Worm (Caenorhabditis elegans): ENCODE measurements around the gene nhr-197.

Gene nhr-197

ce11 chrV:15698099-15698498, 10.3 kb downstream of the nhr-197 start, which contains the start of gene srx-29:
Gene srx-29 (minus strand): TSS chrV:15698199.
- TF ChIP-seq ceh-63 (GFP tag; optimal IDR thresholded peaks at IDR 0.05) (no peak), unc-98 (GFP tag; IDR thresholded peaks at IDR 0.05) (no peak), dpl-1 (GFP tag; optimal IDR thresholded peaks at IDR 0.05) (no peak), pax-3 (tag; optimal IDR thresholded peaks at IDR 0.05) (no peak), zip-4 (GFP tag; optimal IDR thresholded peaks at IDR 0.05) (no peak), unc-86 (tag; optimal IDR thresholded peaks at IDR 0.05) (no peak), ets-5 (GFP tag; IDR thresholded peaks at IDR 0.05) (no peak)

ce11 chrV:15699799-15700198, 12.0 kb downstream of the nhr-197 start, which contains the start of gene nhr-199:
Gene nhr-199 (minus strand): TSS chrV:15699899.
- TF ChIP-seq ets-5 (GFP tag; IDR thresholded peaks at IDR 0.05) (no peak), pax-3 (tag; optimal IDR thresholded peaks at IDR 0.05) (no peak), nhr-12 (tag; optimal IDR thresholded peaks at IDR 0.05) (no peak), lin-14 (GFP tag; optimal IDR thresholded peaks at IDR 0.05) (no peak), aly-2 (tag; optimal IDR thresholded peaks at IDR 0.05) (no peak), ceh-82 (tag; optimal IDR thresholded peaks at IDR 0.05) (no peak), dsc-1 (tag; optimal IDR thresholded peaks at IDR 0.05) (no peak), sptf-1 (tag; optimal IDR thresholded peaks at IDR 0.05) (no peak), sox-4 (tag; optimal IDR thresholded peaks at IDR 0.05) (no peak)

ce11 chrV:15702263-15702662, 14.5 kb downstream of the nhr-197 start, which contains the start of gene nhr-53:
Gene nhr-53 (minus strand): TSS chrV:15702363.
- no peak for TF ChIP-seq efl-1 (optimal IDR thresholded peaks at IDR 0.05)
- peak in 1 of 2 experiments; percentile 30 for TF ChIP-seq efl-1 (GFP tag; optimal IDR thresholded peaks at IDR 0.05 in 1 of 2)
- no peak for TF ChIP-seq tbx-2 (tag; optimal IDR thresholded peaks at IDR 0.05)
- no peak for TF ChIP-seq nhr-85 (tag)

- TF ChIP-seq snpc-4 (tag; optimal IDR thresholded peaks at IDR 0.05) (no peak), ztf-4 (tag; optimal IDR thresholded peaks at IDR 0.05) (no peak), elt-3 (tag; optimal IDR thresholded peaks at IDR 0.05) (peak in 1 of 6 experiments; percentile 51), nhr-85 (tag) (peak; percentile 29), sptf-1 (tag; optimal IDR thresholded peaks at IDR 0.05) (no peak), blmp-1 (tag; optimal IDR thresholded peaks at IDR 0.05) (peak; percentile 5), tbx-2 (tag; optimal IDR thresholded peaks at IDR 0.05) (no peak), nhr-237 (tag; optimal IDR thresholded peaks at IDR 0.05) (no peak)
Observed at ce11 chrV:15704745-15705144, 17.0 kb downstream of the nhr-197 start, which contains the start of gene twk-34. Gene twk-34 (plus strand): TSS chrV:15704960.

DNA sequence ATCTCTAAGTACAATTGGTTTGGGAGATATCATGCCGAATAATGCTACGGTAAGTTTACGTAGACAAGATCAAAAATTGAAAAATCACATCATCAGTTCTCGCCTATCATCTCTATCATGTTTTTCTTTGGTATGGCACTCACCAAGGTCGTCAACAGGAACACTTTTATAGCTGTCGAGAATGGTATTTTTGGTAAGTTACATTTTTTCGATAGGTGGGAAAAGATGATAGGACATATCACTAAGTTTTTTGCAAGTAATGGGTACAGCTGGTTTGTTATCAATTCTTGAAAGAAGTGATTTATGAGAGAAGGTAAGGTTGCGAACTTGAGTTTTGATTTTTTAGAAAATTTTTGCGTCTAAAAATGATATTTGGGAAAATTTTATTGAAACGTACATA, 20.2 kb downstream of the nhr-197 start:
- TF ChIP-seq C04F5.9 (tag; optimal IDR thresholded peaks at IDR 0.05) = no peak
- TF ChIP-seq ztf-11 (tag; optimal IDR thresholded peaks at IDR 0.05) = no peak
- no peak for TF ChIP-seq lir-3 (tag; optimal IDR thresholded peaks at IDR 0.05; ENCODE audit: poor library complexity)
- TF ChIP-seq mab-9 (GFP tag; IDR thresholded peaks at IDR 0.05) = no peak
- peak; percentile 74 for TF ChIP-seq nhr-20 (tag; optimal IDR thresholded peaks at IDR 0.05)
- no peak for TF ChIP-seq snpc-4 (tag; optimal IDR thresholded peaks at IDR 0.05)
- TF ChIP-seq F16B12.6 (tag; optimal IDR thresholded peaks at IDR 0.05) = no peak
- TF ChIP-seq nhr-237 (tag; optimal IDR thresholded peaks at IDR 0.05) = no peak
- no peak for TF ChIP-seq ceh-90 (tag; optimal IDR thresholded peaks at IDR 0.05)
- no peak for TF ChIP-seq nhr-84 (tag; optimal IDR thresholded peaks at IDR 0.05)
- no peak for TF ChIP-seq hpl-2 (GFP tag; optimal IDR thresholded peaks at IDR 0.05)
- no peak for TF ChIP-seq nhr-77 (tag; optimal IDR thresholded peaks at IDR 0.05)
- TF ChIP-seq jun-1 (tag; optimal IDR thresholded peaks at IDR 0.05) = no peak
- no peak for TF ChIP-seq lin-15B (tag; optimal IDR thresholded peaks at IDR 0.05)
- TF ChIP-seq nhr-11 (tag; optimal IDR thresholded peaks at IDR 0.05) = no peak
- no peak for TF ChIP-seq hlh-17 (GFP tag; optimal IDR thresholded peaks at IDR 0.05; ENCODE audit: borderline replicate concordance)
- TF ChIP-seq ama-1 (optimal IDR thresholded peaks at IDR 0.05) = no peak
- no peak for TF ChIP-seq egl-27 (tag; optimal IDR thresholded peaks at IDR 0.05)
- TF ChIP-seq Y116A8C.19 (tag; optimal IDR thresholded peaks at IDR 0.05; ENCODE audit: borderline replicate concordance) = no peak
- no peak for TF ChIP-seq fkh-10 (GFP tag; optimal IDR thresholded peaks at IDR 0.05)
- no peak for TF ChIP-seq snu-23 (GFP tag; optimal IDR thresholded peaks at IDR 0.05)
- TF ChIP-seq nhr-12 (tag; optimal IDR thresholded peaks at IDR 0.05) = no peak
- TF ChIP-seq elt-3 (tag; optimal IDR thresholded peaks at IDR 0.05) = peak in 5 of 6 experiments; percentile 32 to 98 (median 74)
- no peak for TF ChIP-seq ztf-4 (tag; optimal IDR thresholded peaks at IDR 0.05)
- no peak for TF ChIP-seq zip-4 (GFP tag; optimal IDR thresholded peaks at IDR 0.05)
- TF ChIP-seq C16A3.4 (tag; optimal IDR thresholded peaks at IDR 0.05) = no peak
- no peak for TF ChIP-seq efl-3 (GFP tag; optimal IDR thresholded peaks at IDR 0.05)
- TF ChIP-seq fkh-8 (tag; optimal IDR thresholded peaks at IDR 0.05) = no peak
- TF ChIP-seq lsy-2 (tag; optimal IDR thresholded peaks at IDR 0.05) = peak in 1 of 2 experiments; percentile 46

All from whole organism, L1 larva.